Worm (Caenorhabditis elegans) whole organism, mixed stage, embryonic: ENCODE data around the gene Y57G11C.51.

ENCODE experiments used
- ceh-39 ChIP-seq: fragments of 150-350 bp; optimal IDR thresholded peaks from 2 replicates; lab custom pipeline; 2014; ENCODE audit warnings: missing biosample characterization, missing genetic modification characterization
- elt-1 ChIP-seq: sonication (generic microtip); optimal IDR thresholded peaks from 2 replicates; lab custom pipeline; 2017; ENCODE audit warnings: missing genetic modification characterization, mild to moderate bottlenecking, missing compliant biosample characterization, antibody characterized with exemption, moderate library complexity, borderline replicate concordance; ENCODE audit not compliant: insufficient read depth
- lin-13 ChIP-seq: fragments of 150-350 bp; optimal IDR thresholded peaks from 2 replicates; lab custom pipeline; 2014; ENCODE audit warnings: missing biosample characterization, missing genetic modification characterization
- lin-32 ChIP-seq: fragments of 200-800 bp; sonication (Bioruptor generic); optimal IDR thresholded peaks from 2 replicates; lab custom pipeline; 2018; ENCODE audit warnings: mild to moderate bottlenecking, missing genetic modification characterization, missing compliant biosample characterization
- mep-1 ChIP-seq: fragments of 150-350 bp; optimal IDR thresholded peaks from 2 replicates; lab custom pipeline; 2017; ENCODE audit warnings: missing biosample characterization, missing genetic modification reagents, missing genetic modification characterization, inconsistent platforms
- nhr-237 ChIP-seq: fragments of 150-350 bp; optimal IDR thresholded peaks from 2 replicates; lab custom pipeline; 2014; ENCODE audit warnings: missing biosample characterization, missing genetic modification characterization
- nhr-76 ChIP-seq: sonication (generic microtip); optimal IDR thresholded peaks from 2 replicates; lab custom pipeline; 2017; ENCODE audit warnings: missing biosample characterization, missing genetic modification characterization
- unc-39 ChIP-seq: fragments of 150-350 bp; optimal IDR thresholded peaks from 2 replicates; lab custom pipeline; 2014; ENCODE audit warnings: missing biosample characterization, missing genetic modification characterization
- unc-62 ChIP-seq: fragments of 150-350 bp; optimal IDR thresholded peaks from 2 replicates; lab custom pipeline; 2014; ENCODE audit warnings: missing biosample characterization, missing genetic modification reagents, missing genetic modification characterization

- TF ChIP-seq nhr-237 (no peak), elt-1 (tag; lab: Kevin White, UChicago) (no peak), nhr-76 (tag; lab: Kevin White, UChicago) (no peak), unc-39 (tag; lab: Kevin White, UChicago) (no peak), lin-32 (GFP tag; lab: Kevin White, UChicago) (no peak), lin-13 (tag; lab: Kevin White, UChicago) (no peak), unc-62 (no peak), ceh-39 (no peak), mep-1 (tag; lab: Kevin White, UChicago) (no peak)
These were observed 41.9 kb upstream of the Y57G11C.51 start, which contains the start of gene Y57G11C.46 for ce11 chrIV:14816288-14816687.
